Fruit fly (Drosophila melanogaster) whole organism, wandering third instar larva: Measurements from ENCODE around the gene Lar.

Experiments
- Abd-B ChIP-seq: fragments of >200 bp; optimal IDR thresholded peaks from 2 replicates; lab custom pipeline; 2017; ENCODE audit warnings: missing biosample characterization, missing genetic modification characterization
- CrebA ChIP-seq: fragments of 200-800 bp; sonication (Bioruptor generic); optimal IDR thresholded peaks from 2 replicates; lab custom pipeline; 2016; ENCODE audit warnings: missing biosample characterization, mild to moderate bottlenecking, missing genetic modification characterization, borderline replicate concordance
- Dfd ChIP-seq: fragments of >200 bp; optimal IDR thresholded peaks from 2 replicates; lab custom pipeline; 2017; ENCODE audit warnings: missing biosample characterization, missing genetic modification characterization
- Dif ChIP-seq: fragments of 200-275, 200-300 bp; sonication (Bioruptor generic); optimal IDR thresholded peaks from 2 replicates; lab custom pipeline; 2018; ENCODE audit warnings: missing biosample characterization, missing genetic modification characterization; ENCODE audit not compliant: partially characterized antibody
- GATAd ChIP-seq: sonication (Bioruptor generic); optimal IDR thresholded peaks from 2 replicates; lab custom pipeline; 2016; ENCODE audit warnings: missing biosample characterization, missing genetic modification characterization
- HLH106 ChIP-seq: fragments of 200-800 bp; optimal IDR thresholded peaks from 3 replicates; lab custom pipeline; 2019; ENCODE audit warnings: missing biosample characterization, mild to moderate bottlenecking, missing genetic modification characterization, moderate library complexity
- Hnf4 ChIP-seq: fragments of 200-800 bp; sonication (Bioruptor generic); optimal IDR thresholded peaks from 2 replicates; lab custom pipeline; 2016; ENCODE audit warnings: missing biosample characterization, mild to moderate bottlenecking, missing genetic modification characterization
- Hr78 ChIP-seq: fragments of >200 bp; optimal IDR thresholded peaks from 2 replicates; lab custom pipeline; 2017; ENCODE audit warnings: missing biosample characterization, missing genetic modification characterization
- Hr83 ChIP-seq: fragments of 200-300 bp; sonication (Bioruptor generic); optimal IDR thresholded peaks from 2 replicates; lab custom pipeline; 2016; ENCODE audit warnings: missing biosample characterization, mild to moderate bottlenecking, missing genetic modification characterization, moderate library complexity; ENCODE audit not compliant: poor library complexity, severe bottlenecking
- Jra ChIP-seq: sonication (Bioruptor generic); optimal IDR thresholded peaks from 2 replicates; lab custom pipeline; 2016; ENCODE audit warnings: missing biosample characterization, missing genetic modification characterization
- Myc ChIP-seq: fragments of >200 bp; optimal IDR thresholded peaks from 2 replicates; lab custom pipeline; 2017
- N ChIP-seq: fragments of >200 bp; optimal IDR thresholded peaks from 2 replicates; lab custom pipeline; 2018; ENCODE audit warnings: missing biosample characterization, missing external identifiers, missing genetic modification characterization
- OdsH ChIP-seq: fragments of 200-800 bp; sonication (Bioruptor generic); optimal IDR thresholded peaks from 2 replicates; lab custom pipeline; 2016; ENCODE audit warnings: missing biosample characterization, mild to moderate bottlenecking, missing genetic modification characterization
- Rel ChIP-seq, 2 experiments: fragments of 200-800 bp; sonication (Bioruptor generic) in 1 of 2; optimal IDR thresholded peaks; 2 replicates in 1 of 2; 3 replicates in 1 of 2; lab custom pipeline; 2016 to 2019; ENCODE audit warnings: mild to moderate bottlenecking in 2 of 2, missing biosample characterization in 2 of 2, missing genetic modification characterization in 2 of 2, moderate library complexity in 1 of 2
- Sp1 ChIP-seq: fragments of 200-800 bp; sonication (Bioruptor generic); optimal IDR thresholded peaks from 3 replicates; lab custom pipeline; 2019; ENCODE audit warnings: missing biosample characterization, mild to moderate bottlenecking, missing genetic modification characterization, moderate library complexity
- Vsx2 ChIP-seq: fragments of 200-300, 225-300 bp; sonication (Bioruptor generic); optimal IDR thresholded peaks from 2 replicates; lab custom pipeline; 2018; ENCODE audit warnings: missing biosample characterization, missing genetic modification characterization; ENCODE audit not compliant: partially characterized antibody
- br ChIP-seq: fragments of 200-800 bp; sonication (Bioruptor generic); optimal IDR thresholded peaks from 2 replicates; lab custom pipeline; 2016; ENCODE audit warnings: missing biosample characterization, missing genetic modification characterization
- brk ChIP-seq: fragments of 200-800 bp; sonication (Bioruptor generic); optimal IDR thresholded peaks from 2 replicates; lab custom pipeline; 2016; ENCODE audit warnings: missing biosample characterization, mild to moderate bottlenecking, missing genetic modification characterization
- dl ChIP-seq, 2 experiments: fragments of 175-275, 200-275 bp in 1 of 2; fragments of 200-275 bp in 1 of 2; sonication (Bioruptor generic); optimal IDR thresholded peaks; lab custom pipeline; 2018; ENCODE audit warnings: mild to moderate bottlenecking in 2 of 2, missing biosample characterization in 2 of 2, missing genetic modification characterization in 2 of 2, moderate library complexity in 2 of 2; ENCODE audit not compliant: partially characterized antibody in 2 of 2, insufficient read depth in 1 of 2
- dmrt93B ChIP-seq: fragments of 200-800 bp; sonication (Bioruptor generic); optimal IDR thresholded peaks from 2 replicates; lab custom pipeline; 2018; ENCODE audit warnings: missing biosample characterization, mild to moderate bottlenecking, missing genetic modification characterization
- dsf ChIP-seq: sonication (Bioruptor generic); optimal IDR thresholded peaks from 2 replicates; lab custom pipeline; 2016; ENCODE audit warnings: missing biosample characterization, missing genetic modification characterization, borderline replicate concordance
- ey ChIP-seq: fragments of 200-800 bp; sonication (Bioruptor generic); optimal IDR thresholded peaks from 2 replicates; lab custom pipeline; 2016; ENCODE audit warnings: missing biosample characterization, missing genetic modification characterization
- foxo ChIP-seq, 2 experiments: fragments of 200-800 bp; sonication (Bioruptor generic); optimal IDR thresholded peaks; 2 replicates in 1 of 2; 3 replicates in 1 of 2; lab custom pipeline; 2016 to 2017; ENCODE audit warnings: missing biosample characterization in 2 of 2, missing genetic modification characterization in 2 of 2
- fru ChIP-seq: fragments of 200-800 bp; sonication (Bioruptor generic); optimal IDR thresholded peaks from 3 replicates; lab custom pipeline; 2016; ENCODE audit warnings: missing biosample characterization, mild to moderate bottlenecking, missing genetic modification characterization
- h ChIP-seq: fragments of 200-800 bp; sonication (Bioruptor generic); optimal IDR thresholded peaks from 3 replicates; lab custom pipeline; 2016; ENCODE audit warnings: missing biosample characterization, mild to moderate bottlenecking, missing genetic modification characterization
- jim ChIP-seq: fragments of 175-275, 200-325 bp; sonication (Bioruptor generic); optimal IDR thresholded peaks from 2 replicates; lab custom pipeline; 2016; ENCODE audit warnings: missing biosample characterization, mild to moderate bottlenecking, missing genetic modification characterization
- psq ChIP-seq: fragments of 200-800 bp; sonication (Bioruptor generic); optimal IDR thresholded peaks from 3 replicates; lab custom pipeline; 2017; ENCODE audit warnings: missing biosample characterization, mild to moderate bottlenecking, missing genetic modification characterization, moderate library complexity
- sv ChIP-seq: fragments of 200-800 bp; sonication (Bioruptor generic); optimal IDR thresholded peaks from 3 replicates; lab custom pipeline; 2016; ENCODE audit warnings: missing biosample characterization, missing genetic modification characterization
- tai ChIP-seq: sonication (Bioruptor generic); optimal IDR thresholded peaks from 2 replicates; lab custom pipeline; 2016; ENCODE audit warnings: missing biosample characterization, missing genetic modification characterization
- usp ChIP-seq: fragments of >200 bp; optimal IDR thresholded peaks from 2 replicates; lab custom pipeline; 2017; ENCODE audit warnings: missing biosample characterization, missing genetic modification characterization

The Lar gene

DNA sequence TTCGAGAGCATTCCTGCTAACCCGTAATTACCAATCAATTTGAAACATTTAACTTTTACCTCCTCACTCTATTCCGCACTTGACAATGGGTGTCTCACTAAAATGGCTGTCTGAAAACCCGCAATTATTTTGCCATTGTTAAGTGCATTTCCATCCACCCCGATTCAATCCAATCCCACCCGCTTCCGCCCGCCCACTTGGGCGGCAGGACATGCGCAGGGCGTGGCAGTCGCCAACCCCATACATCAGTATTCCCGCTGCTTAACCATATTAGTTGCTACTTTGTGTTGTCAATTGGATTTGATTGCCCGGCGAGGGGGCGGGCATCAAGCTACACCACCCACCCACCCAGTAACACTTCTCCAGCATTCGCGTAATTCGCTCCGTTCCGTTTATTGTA lies 179.0 kb downstream of the Lar start:
- no peak for TF ChIP-seq sv
- no peak for TF ChIP-seq dmrt93B (GFP tag; lab: Kevin White, UChicago)
- TF ChIP-seq Abd-B (GFP tag; lab: Kevin White, UChicago) = no peak
- TF ChIP-seq CrebA (GFP tag; lab: Kevin White, UChicago) = no peak
- no peak for TF ChIP-seq GATAd (GFP tag; lab: Kevin White, UChicago)
- no peak for TF ChIP-seq Dfd (GFP tag; lab: Kevin White, UChicago)
- TF ChIP-seq dsf = no peak
- no peak for TF ChIP-seq br (GFP tag; lab: Kevin White, UChicago)
- no peak for TF ChIP-seq Myc (lab: Kevin White, UChicago)
- no peak for TF ChIP-seq ey (GFP tag; lab: Kevin White, UChicago)
- TF ChIP-seq Sp1 = no peak
- TF ChIP-seq jim (GFP tag; lab: Kevin White, UChicago) = no peak
- TF ChIP-seq Vsx2 (GFP tag; lab: Kevin White, UChicago) = no peak
- no peak for TF ChIP-seq Hr83 (GFP tag; lab: Kevin White, UChicago)
- no peak for TF ChIP-seq Hr78 (GFP tag; lab: Kevin White, UChicago)
- TF ChIP-seq, all 38 proteins: peak for 0

DNA sequence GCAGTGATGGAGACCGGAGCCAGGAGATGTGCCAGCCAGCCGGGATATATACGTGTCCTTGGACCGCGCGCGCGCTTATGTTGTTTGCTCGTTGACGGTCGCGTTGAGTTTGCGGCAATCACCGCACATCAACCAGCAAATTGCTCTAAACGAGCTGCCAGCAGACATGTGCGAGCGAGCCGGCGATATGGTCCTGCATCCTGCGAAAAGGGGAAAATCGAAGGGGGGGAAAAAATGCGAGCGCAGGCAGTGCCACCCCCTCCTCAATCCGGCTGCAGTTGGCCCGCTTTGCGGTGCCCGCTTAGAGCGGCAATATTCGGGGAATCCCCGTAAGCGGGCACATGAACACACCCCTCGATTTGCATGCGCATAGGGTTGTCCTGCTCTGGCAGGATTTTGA lies 182.5 kb downstream of the Lar start, which contains the start of gene bsh:
Gene bsh, minus strand, starts transcription at position 101 of the 400 bp plus-strand sequence.
- no peak for TF ChIP-seq Jra
- no peak for TF ChIP-seq N (GFP tag; lab: Kevin White, UChicago)
- TF ChIP-seq sv = no peak
- no peak for TF ChIP-seq OdsH (GFP tag; lab: Kevin White, UChicago)
- TF ChIP-seq Sp1 = no peak
- TF ChIP-seq CrebA (GFP tag; lab: Kevin White, UChicago) = no peak

DNA sequence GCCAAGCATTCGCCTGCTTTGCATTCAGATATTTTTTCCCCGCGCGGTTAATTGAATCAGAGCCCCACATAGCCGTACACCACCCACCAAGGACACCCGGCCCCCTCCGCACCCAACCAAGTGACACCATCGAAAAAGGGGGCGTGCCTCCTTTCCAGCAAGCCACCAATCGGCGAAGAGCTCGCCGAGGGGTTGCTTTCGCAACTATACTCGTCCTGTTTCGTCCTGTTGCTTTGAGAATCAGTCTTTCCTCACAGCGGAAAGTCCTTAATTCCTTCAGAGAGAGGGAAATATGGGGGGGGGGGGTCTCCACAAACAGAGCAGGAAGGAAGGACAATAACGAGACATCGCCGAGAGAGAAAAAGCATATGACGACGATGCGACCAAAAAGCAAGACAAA lies 183.3 kb downstream of the Lar start:
- no peak for TF ChIP-seq h (GFP tag; lab: Kevin White, UChicago)
- TF ChIP-seq foxo (GFP tag; optimal IDR thresholded peaks at IDR 0.05; lab: Kevin White, UChicago) = no peak
- no peak for TF ChIP-seq br (GFP tag; lab: Kevin White, UChicago)
- TF ChIP-seq Rel (GFP tag; optimal IDR thresholded peaks at IDR 0.05; lab: Kevin White, UChicago) = no peak
- TF ChIP-seq Rel (tag; optimal IDR thresholded peaks at IDR 0.05; lab: Kevin White, UChicago) = no peak
- no peak for TF ChIP-seq Vsx2 (GFP tag; lab: Kevin White, UChicago)
- TF ChIP-seq tai (GFP tag; lab: Kevin White, UChicago) = no peak
- no peak for TF ChIP-seq jim (GFP tag; lab: Kevin White, UChicago)
- no peak for TF ChIP-seq fru (GFP tag; lab: Kevin White, UChicago)
- TF ChIP-seq GATAd (GFP tag; lab: Kevin White, UChicago) = no peak
- no peak for TF ChIP-seq Hnf4
- no peak for TF ChIP-seq Hr83 (GFP tag; lab: Kevin White, UChicago)
- no peak for TF ChIP-seq brk (GFP tag; lab: Kevin White, UChicago)
- TF ChIP-seq Hr78 (GFP tag; lab: Kevin White, UChicago) = no peak
- TF ChIP-seq OdsH (GFP tag; lab: Kevin White, UChicago) = no peak
- TF ChIP-seq Dif = no peak
- no peak for TF ChIP-seq Dfd (GFP tag; lab: Kevin White, UChicago)
- no peak for TF ChIP-seq usp (GFP tag; lab: Kevin White, UChicago)
- TF ChIP-seq ey (GFP tag; lab: Kevin White, UChicago) = no peak
- no peak for TF ChIP-seq HLH106 (tag; lab: Kevin White, UChicago)

DNA sequence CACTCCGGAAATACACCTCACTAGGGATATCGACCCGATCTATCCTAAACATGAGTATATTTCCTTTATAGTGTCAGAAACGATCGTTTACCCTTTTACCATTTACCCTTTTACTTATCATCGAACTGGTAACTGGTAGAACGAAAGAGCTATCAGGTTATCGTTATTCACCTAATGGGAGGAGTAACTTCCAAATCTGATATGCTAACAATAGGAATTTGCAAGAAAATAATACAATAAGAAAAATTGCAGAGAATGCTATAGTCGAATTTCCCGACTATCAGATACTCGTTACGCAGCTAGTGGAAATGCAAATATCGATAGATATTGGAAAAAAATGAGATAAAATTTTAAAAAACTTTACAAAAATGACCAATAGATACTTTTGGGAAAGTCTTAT lies 187.9 kb downstream of the Lar start:
- TF ChIP-seq dl (GFP tag; optimal IDR thresholded peaks at IDR 0.05; lab: Kevin White, UChicago; ENCODE audit: insufficient read depth in 1 of 2, partially characterized antibody in 2 of 2) (no peak), Dfd (GFP tag; lab: Kevin White, UChicago) (no peak), psq (GFP tag; lab: Kevin White, UChicago) (no peak), Sp1 (no peak), usp (GFP tag; lab: Kevin White, UChicago) (no peak), Myc (lab: Kevin White, UChicago) (no peak), ey (GFP tag; lab: Kevin White, UChicago) (no peak), Hnf4 (no peak), h (GFP tag; lab: Kevin White, UChicago) (no peak)
